Worm (Caenorhabditis elegans) whole organism, L4/young adult: ENCODE data around the gene irld-15.

Experiments
- W03F9.2 ChIP-seq: fragments of 150-350 bp; optimal IDR thresholded peaks from 2 replicates; lab custom pipeline; 2014; ENCODE audit warnings: missing biosample characterization, missing genetic modification characterization
- him-1 ChIP-seq: sonication (generic microtip); optimal IDR thresholded peaks from 2 replicates; lab custom pipeline; 2016; ENCODE audit warnings: missing genotype, missing genetic modification reagents, missing genetic modification characterization, missing compliant biosample characterization

ce11 chrV:2251774-2252173 is 51.9 kb downstream of the irld-15 start:
- TF ChIP-seq W03F9.2 (tag; lab: Kevin White, UChicago) (no peak), him-1 (tag; lab: Kevin White, UChicago) (no peak)
